Fruit fly (Drosophila melanogaster) whole organism: ENCODE measurements around the gene CG15144.

Source experiments
- CG8478 ChIP-seq: fragments of >200 bp; optimal IDR thresholded peaks from 2 replicates; lab custom pipeline; 2018; ENCODE audit warnings: inconsistent platforms
- Dll ChIP-seq: fragments of >200 bp; optimal IDR thresholded peaks from 2 replicates; lab custom pipeline; 2017
- EcR ChIP-seq, 2 experiments: fragments of >200 bp; optimal IDR thresholded peaks; 2 replicates each; lab custom pipeline; 2017; ENCODE audit warnings: missing biosample characterization in 2 of 2, missing genetic modification characterization in 2 of 2, missing genetic modification reagents in 2 of 2
- pan ChIP-seq: fragments of >200 bp; optimal IDR thresholded peaks from 2 replicates; lab custom pipeline; 2017
- psq ChIP-seq: fragments of >200 bp; optimal IDR thresholded peaks from 2 replicates; lab custom pipeline; 2017
- usp ChIP-seq: fragments of >200 bp; optimal IDR thresholded peaks from 2 replicates; lab custom pipeline; 2017; ENCODE audit warnings: missing biosample characterization, missing genetic modification characterization, mixed read lengths

The CG15144 gene

DNA sequence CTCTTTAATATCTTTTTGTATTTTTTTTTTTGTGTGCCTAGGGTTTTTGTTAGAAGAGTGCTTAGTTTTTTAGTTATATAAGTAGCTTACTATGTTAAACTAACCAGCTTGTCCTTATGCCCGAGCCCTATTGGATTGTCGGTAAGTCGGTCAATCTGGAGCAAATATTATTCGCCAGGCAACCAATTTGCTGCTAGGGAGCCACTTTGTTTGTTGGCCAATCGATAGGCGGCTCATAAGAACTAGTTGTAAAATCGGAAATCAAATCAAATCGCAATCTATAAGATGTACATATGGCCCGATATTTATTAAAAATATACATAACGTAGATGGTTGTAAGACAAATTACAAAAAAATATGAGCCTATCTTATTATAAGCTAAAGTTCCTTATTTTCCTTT is at the start of gene CG15144:
TSS of gene CG15144 (minus strand) at position 101 of the 400 bp plus-strand sequence.
- no peak for TF ChIP-seq psq (lab: Kevin White, UChicago)
- TF ChIP-seq usp (GFP tag; lab: Kevin White, UChicago), result no peak
- no peak for TF ChIP-seq CG8478
- no peak for TF ChIP-seq pan (lab: Kevin White, UChicago)
- TF ChIP-seq Dll (lab: Kevin White, UChicago), result no peak
- TF ChIP-seq EcR (GFP tag; optimal IDR thresholded peaks at IDR 0.05; lab: Kevin White, UChicago), result no peak

DNA sequence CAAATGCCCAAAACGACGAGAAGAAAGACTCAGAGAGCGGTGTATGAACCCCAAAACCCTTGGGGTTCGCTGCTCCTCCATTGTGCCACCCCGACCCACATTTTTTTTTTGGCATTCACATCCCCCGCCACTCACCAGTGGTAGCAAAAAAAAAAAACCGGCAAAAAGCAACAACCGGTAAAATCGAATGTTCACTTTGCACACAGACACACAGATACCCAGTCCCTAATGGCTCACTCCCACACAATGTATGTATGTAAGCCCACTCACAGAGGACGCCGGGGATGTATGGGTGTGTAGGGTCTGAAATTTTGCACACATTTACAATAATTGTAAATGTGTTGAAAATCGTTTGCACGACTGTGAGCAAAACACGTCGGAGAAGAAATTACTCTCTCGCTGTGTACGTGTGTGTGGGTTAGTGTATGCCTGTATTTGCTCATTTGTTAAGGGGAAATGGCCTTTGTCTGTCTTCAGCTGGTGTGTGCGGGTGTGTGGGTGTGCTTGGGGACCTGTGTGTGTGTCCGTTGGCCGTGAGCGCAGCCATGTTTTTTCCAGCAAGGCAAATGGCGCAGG is 45.5 kb upstream of the CG15144 start:
- TF ChIP-seq psq (lab: Kevin White, UChicago) (no peak), CG8478 (no peak), pan (lab: Kevin White, UChicago) (no peak), EcR (GFP tag; optimal IDR thresholded peaks at IDR 0.05; lab: Kevin White, UChicago) (no peak), Dll (lab: Kevin White, UChicago) (no peak), usp (GFP tag; lab: Kevin White, UChicago) (no peak)

- no peak for TF ChIP-seq pan (lab: Kevin White, UChicago)
- TF ChIP-seq CG8478, result no peak
- no peak for TF ChIP-seq psq (lab: Kevin White, UChicago)
- TF ChIP-seq EcR (GFP tag; optimal IDR thresholded peaks at IDR 0.05; lab: Kevin White, UChicago), result no peak
- no peak for TF ChIP-seq Dll (lab: Kevin White, UChicago)
Measured at dm6 chr2L:17573063-17573462, 44.1 kb upstream of the CG15144 start.

DNA sequence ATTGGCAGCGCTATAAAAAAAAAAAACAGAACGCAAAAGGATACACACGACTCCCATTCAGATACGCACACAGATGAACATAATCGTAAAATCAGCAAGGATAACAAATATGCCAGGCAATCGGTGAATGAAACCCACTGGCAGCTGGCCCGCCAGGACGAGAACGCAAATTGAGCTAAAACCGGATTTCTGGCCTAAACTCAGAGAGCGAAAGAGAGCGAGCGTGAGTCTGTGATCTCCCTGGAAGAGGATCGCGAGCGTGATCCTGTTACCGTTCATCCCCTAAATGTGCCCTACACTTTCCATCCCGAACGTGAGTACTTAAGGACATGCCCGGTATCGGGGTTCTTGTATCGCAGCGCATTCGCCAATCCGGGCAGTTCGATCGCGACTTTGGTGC is 36.8 kb upstream of the CG15144 start:
- no peak for TF ChIP-seq pan (lab: Kevin White, UChicago)
- TF ChIP-seq Dll (lab: Kevin White, UChicago), result no peak
- TF ChIP-seq CG8478, result no peak
- no peak for TF ChIP-seq usp (GFP tag; lab: Kevin White, UChicago)
- no peak for TF ChIP-seq psq (lab: Kevin White, UChicago)

DNA sequence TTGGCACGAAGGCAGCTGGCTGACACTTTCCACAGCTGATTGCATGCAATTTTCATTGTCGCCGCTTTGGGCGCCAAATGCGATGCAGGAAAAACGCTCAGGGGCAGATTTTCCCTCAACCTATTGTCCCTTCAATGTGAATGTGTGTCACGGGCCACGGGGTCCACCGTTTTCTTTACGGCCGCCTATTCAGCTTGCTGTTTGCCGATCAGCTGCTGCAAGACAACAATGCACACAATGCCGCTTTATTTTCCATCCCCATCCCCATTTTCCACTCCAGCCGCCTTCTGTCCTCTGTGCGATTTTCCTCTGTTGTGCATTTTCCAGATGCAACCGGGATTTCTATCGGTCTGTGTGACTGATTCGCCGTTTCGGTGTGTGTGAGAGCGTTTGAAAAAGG is 35.8 kb upstream of the CG15144 start:
- no peak for TF ChIP-seq CG8478
- no peak for TF ChIP-seq Dll (lab: Kevin White, UChicago)
- no peak for TF ChIP-seq pan (lab: Kevin White, UChicago)
- no peak for TF ChIP-seq psq (lab: Kevin White, UChicago)

- TF ChIP-seq CG8478 (no peak), usp (GFP tag; lab: Kevin White, UChicago) (no peak), pan (lab: Kevin White, UChicago) (no peak)
Measured at dm6 chr2L:17561914-17562313, 33.0 kb upstream of the CG15144 start.

DNA sequence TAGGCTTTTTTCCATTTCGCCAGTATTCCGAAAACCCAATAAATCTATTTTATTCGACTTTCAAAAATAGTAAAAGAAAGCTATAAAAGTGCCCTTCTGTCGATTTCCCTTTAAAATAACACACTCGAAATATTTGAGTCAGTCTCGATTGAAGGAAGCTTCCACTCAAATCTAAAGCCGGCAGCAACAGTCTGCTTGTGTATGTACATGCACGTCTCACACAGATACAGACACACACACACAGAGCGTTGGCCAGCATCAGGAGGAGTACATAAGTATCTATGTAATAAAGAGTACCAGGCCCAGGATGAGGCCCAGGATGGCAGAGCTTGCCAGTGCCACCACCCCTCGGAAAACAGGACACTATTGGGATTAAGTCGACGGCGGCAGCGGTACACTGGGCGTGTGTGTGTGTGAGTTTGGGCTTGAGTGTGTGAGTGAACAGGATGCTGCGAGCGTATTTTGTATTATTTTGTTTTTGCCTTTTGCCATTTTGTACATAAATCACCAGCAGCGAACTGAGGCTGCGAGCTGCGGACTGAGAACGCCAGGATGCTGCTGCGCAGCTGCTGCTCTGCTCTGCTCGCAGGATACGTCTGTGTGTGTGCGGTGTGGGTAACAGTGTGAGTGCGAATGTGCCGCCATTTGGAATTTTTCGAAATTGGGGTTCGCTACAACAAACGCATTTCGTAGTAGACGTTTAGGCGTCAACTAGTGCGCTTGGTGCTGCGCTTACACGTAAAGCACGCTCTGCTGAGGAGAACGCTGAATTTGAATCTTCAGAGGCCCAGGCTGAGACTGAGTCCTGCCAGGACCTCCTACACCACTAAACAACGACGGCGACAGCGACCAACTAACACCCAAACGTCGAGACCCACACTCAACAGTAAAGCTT is 31.4 kb upstream of the CG15144 start:
- TF ChIP-seq EcR (GFP tag; optimal IDR thresholded peaks at IDR 0.05; lab: Kevin White, UChicago), result no peak
- no peak for TF ChIP-seq psq (lab: Kevin White, UChicago)
- TF ChIP-seq CG8478, result no peak
- TF ChIP-seq pan (lab: Kevin White, UChicago), result no peak
- no peak for TF ChIP-seq Dll (lab: Kevin White, UChicago)
- no peak for TF ChIP-seq usp (GFP tag; lab: Kevin White, UChicago)

dm6 chr2L:17559275-17559674 is 30.4 kb upstream of the CG15144 start:
- TF ChIP-seq usp (GFP tag; lab: Kevin White, UChicago), result no peak

dm6 chr2L:17558111-17558773 is 29.3 kb upstream of the CG15144 start:
- TF ChIP-seq usp (GFP tag; lab: Kevin White, UChicago) (no peak), psq (lab: Kevin White, UChicago) (no peak), pan (lab: Kevin White, UChicago) (no peak), EcR (GFP tag; optimal IDR thresholded peaks at IDR 0.05; lab: Kevin White, UChicago) (no peak), CG8478 (no peak), Dll (lab: Kevin White, UChicago) (no peak)

dm6 chr2L:17555665-17556064 is 26.7 kb upstream of the CG15144 start, which contains the start of gene CG7094:
TSS of gene CG7094 (minus strand) at chr2L:17555765.
- no peak for TF ChIP-seq pan (lab: Kevin White, UChicago)

DNA sequence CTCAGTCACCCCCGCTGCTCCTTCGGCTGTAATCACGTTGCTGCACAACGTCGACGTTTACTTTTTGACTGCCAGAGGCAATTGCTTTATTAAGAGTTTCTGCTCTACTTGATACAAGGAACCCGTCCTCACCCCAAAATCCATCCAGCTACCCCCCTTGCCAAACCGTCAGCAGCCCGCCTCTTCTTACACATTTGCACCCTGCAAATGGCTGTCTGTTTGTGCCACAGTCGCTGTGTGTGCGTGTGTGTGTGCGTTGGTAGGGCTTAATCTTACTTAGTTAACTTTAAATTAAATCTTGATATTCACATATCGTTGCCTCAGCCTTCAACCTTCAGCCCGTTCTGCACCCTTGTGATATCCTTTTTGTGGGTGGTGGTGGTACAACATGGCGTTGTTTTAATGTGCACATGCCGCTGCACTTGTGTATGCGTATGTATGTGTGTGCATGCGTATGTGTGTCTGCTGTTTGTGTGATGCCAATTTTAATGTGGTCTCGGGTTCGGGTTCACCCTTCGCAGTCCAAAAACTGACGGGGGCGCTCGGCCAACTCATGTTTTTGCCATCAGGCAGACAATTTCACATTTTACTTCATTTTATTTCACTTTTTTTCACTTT is 13.8 kb upstream of the CG15144 start:
- TF ChIP-seq CG8478 (no peak), psq (lab: Kevin White, UChicago) (no peak), pan (lab: Kevin White, UChicago) (no peak), EcR (GFP tag; optimal IDR thresholded peaks at IDR 0.05; lab: Kevin White, UChicago) (no peak)

DNA sequence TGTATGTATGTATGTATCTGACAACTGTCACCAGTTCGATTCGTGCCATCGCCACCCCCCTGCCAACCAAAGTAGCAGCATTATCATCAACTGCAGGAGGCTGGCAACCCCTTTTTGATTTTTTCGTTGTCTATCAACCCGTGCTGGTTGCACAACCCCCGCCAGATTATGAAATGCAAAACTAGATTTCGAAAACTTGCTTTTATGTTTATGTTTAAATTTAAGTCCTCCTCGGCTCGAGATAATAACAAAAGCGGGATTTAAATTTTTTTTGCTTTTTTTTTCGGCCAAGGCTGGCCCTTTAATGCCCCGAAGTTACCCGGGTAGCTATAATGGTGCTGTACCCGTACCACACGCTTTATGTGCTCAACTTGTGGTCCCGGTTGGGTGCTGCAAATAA is 12.2 kb upstream of the CG15144 start:
- TF ChIP-seq EcR (GFP tag; optimal IDR thresholded peaks at IDR 0.05; lab: Kevin White, UChicago), result no peak
- TF ChIP-seq CG8478, result no peak
- no peak for TF ChIP-seq Dll (lab: Kevin White, UChicago)
- TF ChIP-seq pan (lab: Kevin White, UChicago), result no peak
- TF ChIP-seq usp (GFP tag; lab: Kevin White, UChicago), result no peak
- no peak for TF ChIP-seq psq (lab: Kevin White, UChicago)
